Worm (Caenorhabditis elegans) whole organism, L2 larva: ENCODE results near the gene srw-7.

ENCODE experiments used
- ama-1 ChIP-seq: fragments of 150-350 bp; optimal IDR thresholded peaks from 2 replicates; lab custom pipeline; 2018; ENCODE audit warnings: inconsistent platforms
- crh-2 ChIP-seq: sonication (generic microtip); optimal IDR thresholded peaks from 2 replicates; lab custom pipeline; 2017; ENCODE audit warnings: missing biosample characterization, missing genetic modification characterization
- fos-1 ChIP-seq: fragments of 150-350 bp; optimal IDR thresholded peaks from 2 replicates; lab custom pipeline; 2014; ENCODE audit warnings: missing biosample characterization, missing genetic modification characterization
- lin-13 ChIP-seq: fragments of 150-350 bp; optimal IDR thresholded peaks from 2 replicates; lab custom pipeline; 2014; ENCODE audit warnings: missing biosample characterization, missing genetic modification reagents, missing genetic modification characterization
- lsy-2 ChIP-seq, 2 experiments: fragments of 150-350 bp in 1 of 2; sonication (generic microtip) in 1 of 2; optimal IDR thresholded peaks; 2 replicates each; lab custom pipeline; 2014 to 2017; ENCODE audit warnings: missing biosample characterization in 2 of 2, missing genetic modification characterization in 2 of 2
- mbf-1 ChIP-seq: sonication (generic microtip); optimal IDR thresholded peaks from 2 replicates; lab custom pipeline; 2017; ENCODE audit warnings: missing biosample characterization, missing genetic modification characterization
- nhr-12 ChIP-seq: fragments of 150-350 bp; optimal IDR thresholded peaks from 2 replicates; lab custom pipeline; 2014; ENCODE audit warnings: missing biosample characterization, missing genetic modification characterization
- nhr-23 ChIP-seq: fragments of 150-350 bp; optimal IDR thresholded peaks from 2 replicates; lab custom pipeline; 2014; ENCODE audit warnings: missing biosample characterization, missing genetic modification reagents, missing genetic modification characterization
- nhr-77 ChIP-seq: fragments of 150-350 bp; optimal IDR thresholded peaks from 2 replicates; lab custom pipeline; 2014; ENCODE audit warnings: missing biosample characterization, missing genetic modification characterization
- peb-1 ChIP-seq: fragments of 150-350 bp; optimal IDR thresholded peaks from 2 replicates; lab custom pipeline; 2014; ENCODE audit warnings: missing biosample characterization, missing genetic modification characterization
- unc-39 ChIP-seq: fragments of 150-350 bp; optimal IDR thresholded peaks from 2 replicates; lab custom pipeline; 2014; ENCODE audit warnings: missing biosample characterization, missing genetic modification characterization
- zag-1 ChIP-seq: fragments of 150-350 bp; optimal IDR thresholded peaks from 2 replicates; lab custom pipeline; 2014; ENCODE audit warnings: missing biosample characterization, missing genetic modification characterization
- ztf-11 ChIP-seq: sonication (generic microtip); optimal IDR thresholded peaks from 2 replicates; lab custom pipeline; 2017; ENCODE audit warnings: missing biosample characterization, missing genetic modification characterization
- ztf-4 ChIP-seq: fragments of 150-350 bp; optimal IDR thresholded peaks from 2 replicates; lab custom pipeline; 2014; ENCODE audit warnings: missing biosample characterization, missing genetic modification characterization

DNA sequence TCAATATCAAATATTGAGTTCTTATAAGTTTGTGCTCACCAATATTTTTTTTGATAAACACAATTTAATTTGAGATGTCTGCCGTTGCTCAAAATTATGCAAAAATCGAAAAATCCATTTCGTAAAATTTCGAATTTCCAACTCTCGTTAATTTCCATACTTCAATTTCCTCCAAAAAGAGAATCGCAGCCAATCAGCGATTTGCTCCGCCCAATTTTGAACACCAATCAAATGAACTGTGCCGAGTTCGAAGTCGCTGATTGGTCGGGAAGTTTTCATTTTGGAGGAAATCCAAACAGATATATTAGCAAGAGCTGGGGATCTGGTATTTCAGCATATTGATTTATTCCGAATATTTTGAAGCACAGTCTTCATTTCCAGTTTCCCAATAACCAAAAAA is 1.8 kb downstream of the srw-7 start:
- TF ChIP-seq fos-1 (tag; lab: Kevin White, UChicago) (no peak), nhr-23 (tag; lab: Kevin White, UChicago) (no peak), ztf-4 (tag; lab: Kevin White, UChicago) (no peak), crh-2 (tag; lab: Kevin White, UChicago) (no peak), mbf-1 (tag; lab: Kevin White, UChicago) (no peak), ama-1 (lab: Kevin White, UChicago) (no peak), peb-1 (tag; lab: Kevin White, UChicago) (no peak), nhr-77 (no peak), zag-1 (tag; lab: Kevin White, UChicago) (no peak), ztf-11 (tag; lab: Kevin White, UChicago) (no peak), lsy-2 (tag; optimal IDR thresholded peaks at IDR 0.05; lab: Kevin White, UChicago) (no peak), unc-39 (tag; lab: Kevin White, UChicago) (no peak), lin-13 (GFP tag; lab: Kevin White, UChicago) (no peak), nhr-12 (tag; lab: Kevin White, UChicago) (no peak)
